Worm (Caenorhabditis elegans): ENCODE results near the gene spt-4.

Gene spt-4

ce11 chrIII:62383-62873 is 7.1 kb downstream of the spt-4 start (continued):
- TF ChIP-seq F49E8.2 (tag; optimal IDR thresholded peaks at IDR 0.05; ENCODE audit: borderline replicate concordance) (no peak), nhr-10 (tag; optimal IDR thresholded peaks at IDR 0.05) (no peak), spr-1 (tag; optimal IDR thresholded peaks at IDR 0.05) (no peak), ceh-20 (GFP tag; IDR thresholded peaks at IDR 0.05) (0 out of 2 replicates have a peak, but pooled peaks have one; percentile 52), nhr-11 (tag; optimal IDR thresholded peaks at IDR 0.05) (no peak), unc-62 (GFP tag; optimal IDR thresholded peaks at IDR 0.05 in 1 of 2) (no peak), unc-62 (tag; optimal IDR thresholded peaks at IDR 0.05) (no peak), egl-43 (GFP tag; IDR thresholded peaks at IDR 0.05) (no peak), daf-16 (GFP tag; optimal IDR thresholded peaks at IDR 0.05) (no peak), daf-16 (tag; optimal IDR thresholded peaks at IDR 0.05) (no peak), ZK546.5 (tag; optimal IDR thresholded peaks at IDR 0.05) (no peak), attf-4 (tag; optimal IDR thresholded peaks at IDR 0.05) (no peak), lin-39 (tag; optimal IDR thresholded peaks at IDR 0.05) (no peak), nhr-77 (tag; optimal IDR thresholded peaks at IDR 0.05) (peak; percentile 27), F37D6.2 (tag; optimal IDR thresholded peaks at IDR 0.05) (peak; percentile 12), snpc-4 (tag; optimal IDR thresholded peaks at IDR 0.05) (no peak), daf-12 (tag; optimal IDR thresholded peaks at IDR 0.05) (no peak), hmg-1.1 (GFP tag; IDR thresholded peaks at IDR 0.05) (peak; percentile 65), mdl-1 (tag; optimal IDR thresholded peaks at IDR 0.05) (no peak), aha-1 (tag) (peak; percentile 97), lin-1 (GFP tag; IDR thresholded peaks at IDR 0.05) (peak; percentile 75), dve-1 (tag; optimal IDR thresholded peaks at IDR 0.05; ENCODE audit: insufficient read depth) (no peak), ctbp-1 (GFP tag; IDR thresholded peaks at IDR 0.05) (peak; percentile 70), ztf-7 (tag; optimal IDR thresholded peaks at IDR 0.05) (no peak), dpl-1 (GFP tag; optimal IDR thresholded peaks at IDR 0.05) (no peak), R02D3.7 (tag; optimal IDR thresholded peaks at IDR 0.05) (no peak), ztf-11 (tag; optimal IDR thresholded peaks at IDR 0.05) (no peak), ceh-82 (tag; optimal IDR thresholded peaks at IDR 0.05) (no peak), hif-1 (tag; optimal IDR thresholded peaks at IDR 0.05) (peak in 1 of 2 experiments; percentile 1), gei-8 (GFP tag; optimal IDR thresholded peaks at IDR 0.05) (no peak), ama-1 (optimal IDR thresholded peaks at IDR 0.05) (peak; percentile 80), vab-7 (GFP tag; IDR thresholded peaks at IDR 0.05) (peak; percentile 64), unc-130 (GFP tag; optimal IDR thresholded peaks at IDR 0.05) (no peak), lsy-2 (tag; optimal IDR thresholded peaks at IDR 0.05) (peak in 1 of 2 experiments; percentile 90), dmd-6 (GFP tag; IDR thresholded peaks at IDR 0.05) (peak; percentile 35), nhr-76 (tag; optimal IDR thresholded peaks at IDR 0.05) (no peak), madf-9 (GFP tag; conservative IDR thresholded peaks at IDR 0.05) (no peak), mxl-2 (GFP tag; conservative IDR thresholded peaks at IDR 0.05) (no peak), ceh-62 (tag; optimal IDR thresholded peaks at IDR 0.05) (no peak), D1046.2 (GFP tag; IDR thresholded peaks at IDR 0.05) (no peak), fkh-10 (GFP tag; optimal IDR thresholded peaks at IDR 0.05) (no peak), daf-19 (GFP tag; conservative IDR thresholded peaks at IDR 0.05) (no peak), lin-29 (GFP tag; IDR thresholded peaks at IDR 0.05) (no peak; the same call in 1 of the 2 replicates), ZK337.2 (GFP tag; IDR thresholded peaks at IDR 0.05) (0 out of 2 replicates have a peak, but pooled peaks have one; percentile 45), nhr-28 (tag; optimal IDR thresholded peaks at IDR 0.05) (no peak), nhr-111 (GFP tag; optimal IDR thresholded peaks at IDR 0.05) (no peak), aly-2 (tag; optimal IDR thresholded peaks at IDR 0.05) (no peak), skn-1 (tag; optimal IDR thresholded peaks at IDR 0.05) (no peak), duxl-1 (tag; optimal IDR thresholded peaks at IDR 0.05; ENCODE audit: poor library complexity) (no peak), lin-15B (tag; optimal IDR thresholded peaks at IDR 0.05) (no peak), daf-8 (GFP tag; IDR thresholded peaks at IDR 0.05) (no peak), nhr-41 (GFP tag; IDR thresholded peaks at IDR 0.05) (peak; percentile 5; the same call in 1 of the 2 replicates), nhr-25 (tag; optimal IDR thresholded peaks at IDR 0.05; ENCODE audit: borderline replicate concordance, insufficient read depth) (no peak)
